Fruit fly (Drosophila melanogaster): ENCODE results near the gene noi.

Gene noi

dm6 chr3R:5591398-5591853 is at the start of gene noi, which contains the start of gene Vha26:
TSS of gene noi (minus strand) at chr3R:5591459.
TSS of gene Vha26 (plus strand) at chr3R:5591763.
- TF ChIP-seq Ets98B (GFP tag; IDR thresholded peaks at IDR 0.05) (no peak), Snoo (tag; optimal IDR thresholded peaks at IDR 0.05) (no peak), CG15710 (tag; optimal IDR thresholded peaks at IDR 0.05) (peak; percentile 15), CG12605 (GFP tag; IDR thresholded peaks at IDR 0.05) (no peak)

dm6 chr3R:5636519-5637430 is 45.5 kb upstream of the noi start, which contains the start of the genes CG31548 and CG12170:
TSS of gene CG31548 (minus strand) at chr3R:5636852.
TSS of gene CG12170 (plus strand) at chr3R:5637234.
- TF ChIP-seq CG8159 (tag; optimal IDR thresholded peaks at IDR 0.05) (no peak), Snoo (tag; optimal IDR thresholded peaks at IDR 0.05) (peak; percentile 27), CG32121 (GFP tag; IDR thresholded peaks at IDR 0.05) (no peak), CG12605 (GFP tag; IDR thresholded peaks at IDR 0.05) (peak; percentile 12; the same call in 1 of the 2 replicates), CG15710 (tag; optimal IDR thresholded peaks at IDR 0.05) (peak; percentile 34), Pif1A (GFP tag; optimal IDR thresholded peaks at IDR 0.05) (no peak), CG4496 (GFP tag; IDR thresholded peaks at IDR 0.05) (no peak), CG8301 (tag; optimal IDR thresholded peaks at IDR 0.05) (no peak), rn (GFP tag; IDR thresholded peaks at IDR 0.05) (no peak), D1 (tag; optimal IDR thresholded peaks at IDR 0.05) (no peak), CG9948 (tag; optimal IDR thresholded peaks at IDR 0.05) (no peak), gl (tag; optimal IDR thresholded peaks at IDR 0.05) (no peak), CG10348 (GFP tag; IDR thresholded peaks at IDR 0.05) (no peak), EcR (GFP tag; optimal IDR thresholded peaks at IDR 0.05) (no peak), Pif1B (GFP tag; optimal IDR thresholded peaks at IDR 0.05) (no peak), CG14655 (GFP tag; optimal IDR thresholded peaks at IDR 0.05) (no peak), CG34367 (tag; optimal IDR thresholded peaks at IDR 0.05) (no peak), CG13204 (GFP tag; optimal IDR thresholded peaks at IDR 0.05) (no peak), CG17806 (tag; optimal IDR thresholded peaks at IDR 0.05) (peak; percentile 48), Ets98B (GFP tag; IDR thresholded peaks at IDR 0.05) (no peak), fd96Ca (GFP tag; IDR thresholded peaks at IDR 0.05) (0 out of 3 replicates have a peak, but pooled peaks have one; percentile 6)

DNA sequence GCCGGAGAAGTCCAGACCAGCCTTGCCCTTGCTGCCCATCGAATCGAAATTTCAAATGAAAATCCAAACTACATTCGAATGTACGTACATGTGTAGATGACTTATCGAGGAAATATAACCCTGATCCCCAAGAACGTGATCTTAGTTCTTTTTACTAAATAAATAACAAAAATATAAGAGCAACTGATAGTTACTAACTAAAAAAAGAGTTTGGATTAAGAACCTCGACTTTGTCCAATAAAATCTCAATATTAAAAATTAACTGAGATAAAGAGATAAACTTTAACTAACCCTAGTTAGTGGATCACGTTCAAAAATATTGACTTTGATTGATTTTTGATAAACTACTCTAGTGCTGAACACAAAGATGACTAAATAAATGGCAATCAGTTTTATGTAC is 44.3 kb upstream of the noi start, which contains the start of gene CG31546:
TSS of gene CG31546 (minus strand) at position 101 of the 400 bp plus-strand sequence.
- no peak for TF ChIP-seq CG13204 (GFP tag; optimal IDR thresholded peaks at IDR 0.05)
- TF ChIP-seq CG12605 (GFP tag; IDR thresholded peaks at IDR 0.05): no peak
- TF ChIP-seq CG10348 (GFP tag; IDR thresholded peaks at IDR 0.05): no peak
- TF ChIP-seq CG15710 (tag; optimal IDR thresholded peaks at IDR 0.05): no peak
- TF ChIP-seq CG8301 (tag; optimal IDR thresholded peaks at IDR 0.05): no peak

dm6 chr3R:5633437-5633836 is 42.2 kb upstream of the noi start, which contains the start of gene CG12171:
TSS of gene CG12171 (plus strand) at chr3R:5633627.
- TF ChIP-seq CG4496 (GFP tag; IDR thresholded peaks at IDR 0.05) (no peak), Snoo (tag; optimal IDR thresholded peaks at IDR 0.05) (no peak), EcR (GFP tag; optimal IDR thresholded peaks at IDR 0.05) (peak; percentile 18), CG15710 (tag; optimal IDR thresholded peaks at IDR 0.05) (no peak), CG14655 (GFP tag; optimal IDR thresholded peaks at IDR 0.05) (no peak), CG32121 (GFP tag; IDR thresholded peaks at IDR 0.05) (no peak), CG9948 (tag; optimal IDR thresholded peaks at IDR 0.05) (no peak)

- TF ChIP-seq CG15710 (tag; optimal IDR thresholded peaks at IDR 0.05) (no peak), CG12605 (GFP tag; IDR thresholded peaks at IDR 0.05) (no peak), CG9948 (tag; optimal IDR thresholded peaks at IDR 0.05) (no peak)
Observed at dm6 chr3R:5632182-5632581, 40.9 kb upstream of the noi start, which contains the start of gene CG31549. TSS of gene CG31549 (plus strand) at chr3R:5632192.

DNA sequence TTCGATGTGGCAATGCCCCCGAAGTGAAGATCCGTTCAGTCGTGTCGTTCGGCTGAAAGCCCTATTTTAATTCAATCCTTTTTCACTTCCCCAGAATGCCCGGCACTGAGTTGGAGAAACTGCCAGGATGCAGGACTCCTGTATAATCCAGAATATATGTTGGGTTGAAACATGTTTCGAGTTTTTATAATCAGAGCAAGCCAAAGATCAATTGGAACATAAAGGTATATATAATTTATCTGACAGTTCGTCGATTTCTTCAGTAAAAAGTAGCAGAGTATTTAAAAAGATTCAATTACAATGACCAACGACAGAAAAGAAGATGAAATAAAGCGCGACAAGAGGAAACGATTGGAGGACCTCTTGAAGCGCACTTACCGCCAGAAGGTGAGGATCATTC is 36.3 kb upstream of the noi start, which contains the start of gene CG31551:
TSS of gene CG31551 (plus strand) at position 301 of the 400 bp plus-strand sequence.
- TF ChIP-seq rn (GFP tag; IDR thresholded peaks at IDR 0.05) (no peak), CG10348 (GFP tag; IDR thresholded peaks at IDR 0.05) (no peak), D1 (tag; optimal IDR thresholded peaks at IDR 0.05) (no peak), CG32121 (GFP tag; IDR thresholded peaks at IDR 0.05) (no peak), CG15710 (tag; optimal IDR thresholded peaks at IDR 0.05) (no peak), Pif1B (GFP tag; optimal IDR thresholded peaks at IDR 0.05) (no peak), CG9948 (tag; optimal IDR thresholded peaks at IDR 0.05) (no peak), CG13204 (GFP tag; optimal IDR thresholded peaks at IDR 0.05) (no peak)

Measured in whole organism, pupa.